Worm (Caenorhabditis elegans) whole organism, young adult: ENCODE data around the gene F01F1.2.

Experiments
- F10E7.11 ChIP-seq: sonication (generic microtip); optimal IDR thresholded peaks from 2 replicates; lab custom pipeline; 2017; ENCODE audit warnings: mild to moderate bottlenecking, missing genetic modification characterization, moderate library complexity, missing compliant biosample characterization
- Y53F4B.3 ChIP-seq: fragments of 200-800 bp; sonication (Bioruptor generic); IDR thresholded peaks from 2 replicates; pipeline ENCODE4 v1.3.6; 2022; ENCODE audit warnings: missing genetic modification reagents, missing genetic modification characterization, missing compliant biosample characterization
- mes-4 ChIP-seq: sonication (generic microtip); optimal IDR thresholded peaks from 2 replicates; lab custom pipeline; 2016; ENCODE audit warnings: missing genotype, missing genetic modification characterization, missing compliant biosample characterization

- TF ChIP-seq Y53F4B.3 (GFP tag; lab: Robert Waterston, UW) (no peak), mes-4 (tag; lab: Kevin White, UChicago) (no peak), F10E7.11 (tag; lab: Kevin White, UChicago) (no peak)
Measured at ce11 chrIII:5845483-5845882, 32.9 kb upstream of the F01F1.2 start.
